Worm (Caenorhabditis elegans) whole organism, dauer: ENCODE results near the gene srt-36.
"Not testable (repeated sequence)": the region's sequence is repeated elsewhere in the genome, so short reads cannot be mapped to it uniquely, and the experiment has no call there.

Experiments
- unc-62 ChIP-seq: sonication (generic microtip); optimal IDR thresholded peaks from 2 replicates; lab custom pipeline; 2017; ENCODE audit warnings: missing biosample characterization, missing genetic modification reagents, missing genetic modification characterization

srt-36 gene

ce11 chrV:4268213-4268612 lies at the start of gene srt-36:
Gene srt-36 (minus strand): TSS chrV:4268313.
- not testable (repeated sequence) for TF ChIP-seq unc-62 (GFP tag; lab: Kevin White, UChicago)

ce11 chrV:4315057-4315456 lies 46.9 kb upstream of the srt-36 start, which contains the start of gene srh-192:
Gene srh-192 (minus strand): TSS chrV:4315157.
- TF ChIP-seq unc-62 (GFP tag; lab: Kevin White, UChicago) = no peak

ce11 chrV:4304240-4304639 lies 36.1 kb upstream of the srt-36 start:
- no peak for TF ChIP-seq unc-62 (GFP tag; lab: Kevin White, UChicago)

DNA sequence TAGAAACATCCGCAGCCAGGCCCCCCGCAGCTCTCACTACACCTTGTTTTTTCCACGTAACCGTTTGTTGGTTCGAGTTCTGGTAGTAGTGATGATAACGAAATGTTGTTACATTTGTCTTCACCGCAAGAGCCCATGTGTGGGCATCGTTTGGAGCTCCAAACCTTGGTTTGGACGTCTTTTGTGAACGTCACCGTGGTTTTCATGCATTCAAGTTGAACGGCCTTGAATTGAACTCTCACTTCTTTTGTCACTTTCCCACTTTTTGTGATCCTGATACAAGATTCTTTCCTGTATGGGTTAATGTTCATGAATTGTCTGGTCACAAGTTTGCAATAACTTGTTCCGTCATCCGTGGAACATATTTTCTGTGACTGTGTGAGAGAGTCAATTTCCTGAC lies 35.7 kb upstream of the srt-36 start:
- no peak for TF ChIP-seq unc-62 (GFP tag; lab: Kevin White, UChicago)

DNA sequence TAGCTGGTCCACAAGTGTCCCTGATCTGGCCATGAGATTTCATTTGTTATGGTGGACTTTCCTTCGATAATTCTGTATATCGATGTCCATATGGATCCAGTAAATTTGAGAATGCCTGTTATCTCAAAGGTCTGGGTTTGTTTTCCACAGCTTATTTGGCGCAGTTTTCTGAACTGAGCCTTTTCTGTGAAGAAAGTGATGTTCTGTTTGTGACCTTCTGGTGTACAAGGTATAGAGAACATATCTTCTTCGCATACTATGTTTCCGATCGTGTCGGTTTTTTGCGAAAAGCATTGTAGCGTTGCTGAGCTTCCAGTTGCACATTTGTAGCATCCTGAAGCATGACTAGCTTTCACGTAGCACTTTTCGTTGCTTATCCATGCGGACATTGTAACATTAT lies 34.7 kb upstream of the srt-36 start:
- TF ChIP-seq unc-62 (GFP tag; lab: Kevin White, UChicago) = no peak

ce11 chrV:4299741-4300140 lies 31.6 kb upstream of the srt-36 start, which contains the start of gene ZC132.3:
Gene ZC132.3 (minus strand): TSS chrV:4299841.
- TF ChIP-seq unc-62 (GFP tag; lab: Kevin White, UChicago) = no peak

- no peak for TF ChIP-seq unc-62 (GFP tag; lab: Kevin White, UChicago)
These were observed 30.5 kb upstream of the srt-36 start, which contains the start of gene ZC132.11 for ce11 chrV:4298579-4298978. Gene ZC132.11 (minus strand): TSS chrV:4298679.

- TF ChIP-seq unc-62 (GFP tag; lab: Kevin White, UChicago) = no peak
These were observed 27.8 kb upstream of the srt-36 start, which contains the start of gene F47D2.11 for ce11 chrV:4295920-4296319. Gene F47D2.11 (minus strand): TSS chrV:4296020.

DNA sequence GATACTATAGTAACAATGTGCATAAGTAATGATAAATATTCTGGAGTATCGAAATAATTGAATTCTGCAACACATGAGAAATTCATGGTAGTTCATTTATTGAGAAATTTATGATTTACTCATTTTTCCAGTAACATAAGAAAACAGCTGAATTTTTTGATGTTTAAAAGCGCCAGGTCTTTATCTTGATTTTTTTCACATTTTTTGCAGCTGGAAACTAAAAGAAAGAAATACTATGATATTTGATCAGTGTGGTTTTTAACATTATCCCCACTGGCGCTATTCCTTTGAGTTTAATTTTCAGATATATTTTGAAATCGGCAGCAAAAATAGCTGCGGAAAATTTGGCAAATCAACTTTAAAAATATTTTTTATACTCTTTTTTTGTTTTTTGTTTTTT lies 25.3 kb upstream of the srt-36 start, which contains the start of gene srh-194:
TSS of gene srh-194 (minus strand) at position 101 of the 400 bp plus-strand sequence.
- not testable (repeated sequence) for TF ChIP-seq unc-62 (GFP tag; lab: Kevin White, UChicago)

- not testable (repeated sequence) for TF ChIP-seq unc-62 (GFP tag; lab: Kevin White, UChicago)
These were observed 22.0 kb upstream of the srt-36 start, which contains the start of gene srh-193 for ce11 chrV:4290093-4290492. Gene srh-193 (minus strand): TSS chrV:4290193.

DNA sequence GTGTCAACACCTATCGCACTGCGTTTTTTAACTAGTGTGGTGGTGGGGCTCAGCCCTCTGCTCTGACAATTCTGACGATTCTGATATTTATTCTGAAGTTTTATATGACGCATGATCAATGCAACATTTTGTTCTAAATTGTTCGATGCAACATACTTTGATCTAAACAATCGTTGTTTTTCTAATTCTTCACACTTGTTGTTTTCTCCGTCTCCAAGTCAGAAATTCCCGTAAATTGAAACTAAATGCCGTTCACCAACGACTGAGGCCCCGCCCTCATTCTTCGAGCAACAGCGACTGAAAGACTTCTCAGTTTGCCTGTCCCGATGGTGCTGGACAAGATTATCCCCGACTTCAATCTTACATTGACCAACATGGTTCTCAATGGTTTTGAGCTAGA lies 16.6 kb upstream of the srt-36 start, which contains the start of gene srt-19:
TSS of gene srt-19 (plus strand) at position 301 of the 400 bp plus-strand sequence.
- TF ChIP-seq unc-62 (GFP tag; lab: Kevin White, UChicago) = not testable (repeated sequence)

- not testable (repeated sequence) for TF ChIP-seq unc-62 (GFP tag; lab: Kevin White, UChicago)
These were observed 13.6 kb upstream of the srt-36 start, which contains the start of gene srt-37 for ce11 chrV:4281699-4282098. Gene srt-37 (minus strand): TSS chrV:4281799.

- not testable (repeated sequence) for TF ChIP-seq unc-62 (GFP tag; lab: Kevin White, UChicago)
These were observed 10.6 kb upstream of the srt-36 start, which contains the start of gene srt-20 for ce11 chrV:4278735-4279134. Gene srt-20 (minus strand): TSS chrV:4278835.

DNA sequence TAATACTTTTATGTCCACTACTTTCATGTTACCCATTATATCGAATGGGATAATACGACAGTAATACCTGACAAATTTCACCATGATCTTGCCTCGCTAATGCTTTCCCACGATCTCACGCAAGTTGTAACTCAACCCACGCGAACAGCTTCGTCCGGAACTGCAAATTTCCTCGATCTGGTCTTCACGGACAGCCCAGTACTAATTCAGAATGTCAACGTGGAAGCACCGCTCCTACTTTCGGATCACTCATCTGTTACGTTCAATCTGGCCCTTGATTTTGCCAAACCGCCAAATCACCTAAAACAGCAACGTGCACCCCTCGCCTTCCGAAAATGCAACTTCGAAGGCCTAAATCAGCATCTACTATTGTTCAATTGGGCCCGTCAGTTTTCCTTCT lies 5.3 kb upstream of the srt-36 start:
- TF ChIP-seq unc-62 (GFP tag; lab: Kevin White, UChicago) = no peak

DNA sequence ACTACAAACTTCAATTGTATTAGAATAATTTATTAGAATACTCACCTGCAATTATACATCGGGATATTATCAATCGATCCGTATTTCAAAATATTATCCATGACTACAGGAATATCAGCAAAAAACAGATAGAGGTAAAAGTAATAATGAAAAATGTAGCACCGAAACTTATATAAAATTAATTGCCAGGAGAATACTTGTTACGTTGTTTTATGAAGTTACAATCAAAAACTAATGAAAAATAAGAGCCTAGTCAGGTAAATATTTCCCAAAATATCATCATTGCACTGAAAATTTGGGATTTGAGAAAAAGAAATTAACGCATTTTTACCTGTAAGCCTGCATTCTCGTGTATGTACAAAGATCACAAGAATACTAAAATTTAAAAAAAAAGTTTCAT lies 3.1 kb upstream of the srt-36 start, which contains the start of gene srt-38:
TSS of gene srt-38 (minus strand) at position 101 of the 400 bp plus-strand sequence.
- not testable (repeated sequence) for TF ChIP-seq unc-62 (GFP tag; lab: Kevin White, UChicago)

ce11 chrV:4264516-4264915 lies 3.6 kb downstream of the srt-36 start, which contains the start of gene srt-35:
Gene srt-35 (minus strand): TSS chrV:4264616.
- no peak for TF ChIP-seq unc-62 (GFP tag; lab: Kevin White, UChicago)

- no peak for TF ChIP-seq unc-62 (GFP tag; lab: Kevin White, UChicago)
These were observed 6.7 kb downstream of the srt-36 start for ce11 chrV:4261385-4261784.
